Fruit fly (Drosophila melanogaster): Measurements from ENCODE around the gene Sfp24Ba.

The Sfp24Ba gene

DNA sequence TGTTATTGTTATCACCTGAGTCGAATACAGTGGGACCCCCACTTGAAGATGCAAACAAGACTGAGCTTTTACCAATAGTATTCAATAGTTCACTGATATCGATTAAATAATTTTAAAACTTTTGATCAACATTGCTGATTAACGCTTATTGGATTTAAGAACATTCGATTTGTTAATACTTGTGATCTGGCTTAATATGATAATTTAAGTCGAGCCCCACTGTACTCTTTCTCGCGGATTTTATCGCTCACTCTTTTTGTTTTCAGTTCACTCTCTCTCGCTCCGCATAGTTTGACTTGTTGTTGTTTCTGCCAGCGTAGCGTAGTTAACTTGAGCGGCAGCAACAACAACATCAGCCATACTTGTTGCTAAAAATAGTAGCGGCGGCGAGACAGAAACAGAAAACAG, 12.6 kb downstream of the Sfp24Ba start (continued):
- TF ChIP-seq GATAe (GFP tag; conservative IDR thresholded peaks at IDR 0.05) = peak; percentile 97
- TF ChIP-seq Drgx (GFP tag; IDR thresholded peaks at IDR 0.05) = peak; percentile 100
- TF ChIP-seq CG34376 (GFP tag; optimal IDR thresholded peaks at IDR 0.05) = peak; percentile 99
- TF ChIP-seq bigmax (GFP tag; optimal IDR thresholded peaks at IDR 0.05) = peak; percentile 77
- TF ChIP-seq Vsx1 (GFP tag; optimal IDR thresholded peaks at IDR 0.05) = peak; percentile 94
- peak; percentile 89; the same call in 1 of the 2 replicates for TF ChIP-seq Gsc (GFP tag; IDR thresholded peaks at IDR 0.05)
- TF ChIP-seq CG2129 (GFP tag; IDR thresholded peaks at IDR 0.05; ENCODE audit: partially characterized antibody) = no peak
- peak; percentile 99 for TF ChIP-seq Fer1 (GFP tag; optimal IDR thresholded peaks at IDR 0.05)
- TF ChIP-seq CG11456 (GFP tag; IDR thresholded peaks at IDR 0.05) = peak; percentile 97
- peak; percentile 95 for TF ChIP-seq CG18476 (GFP tag; optimal IDR thresholded peaks at IDR 0.05)
- peak; percentile 99 for TF ChIP-seq CG13424 (tag; optimal IDR thresholded peaks at IDR 0.05)
- TF ChIP-seq CG3838 (GFP tag; optimal IDR thresholded peaks at IDR 0.05) = peak; percentile 88
- no peak for TF ChIP-seq br (optimal IDR thresholded peaks at IDR 0.05)
- TF ChIP-seq Scr (GFP tag; IDR thresholded peaks at IDR 0.05; ENCODE audit: partially characterized antibody) = no peak
- peak; percentile 81 for TF ChIP-seq CG7928 (GFP tag; optimal IDR thresholded peaks at IDR 0.05)
- peak; percentile 91 for TF ChIP-seq tup (GFP tag; optimal IDR thresholded peaks at IDR 0.05)
- TF ChIP-seq CG17328 (GFP tag; IDR thresholded peaks at IDR 0.05) = peak; percentile 97
- TF ChIP-seq Dip2 (GFP tag; IDR thresholded peaks at IDR 0.05) = no peak; the same call in 1 of the 2 replicates
- TF ChIP-seq gsb-n (tag; optimal IDR thresholded peaks at IDR 0.05) = peak; percentile 98
- peak; percentile 89 for TF ChIP-seq CG7745 (tag; optimal IDR thresholded peaks at IDR 0.05)
- peak; percentile 94 for TF ChIP-seq CG3726 (GFP tag; IDR thresholded peaks at IDR 0.05)
- peak; percentile 95 for TF ChIP-seq CG8359 (GFP tag; optimal IDR thresholded peaks at IDR 0.05; ENCODE audit: borderline replicate concordance)
- peak; percentile 98 for TF ChIP-seq zfh1 (GFP tag; IDR thresholded peaks at IDR 0.05)
- TF ChIP-seq grau (tag; optimal IDR thresholded peaks at IDR 0.05) = peak; percentile 100
- peak; percentile 76 for TF ChIP-seq pfk (GFP tag; optimal IDR thresholded peaks at IDR 0.05)
- TF ChIP-seq CG3065 (GFP tag; optimal IDR thresholded peaks at IDR 0.05) = peak; percentile 96
- peak; percentile 98 for TF ChIP-seq BtbVII (GFP tag; optimal IDR thresholded peaks at IDR 0.05)
- peak; percentile 91 for TF ChIP-seq CG6654 (GFP tag; optimal IDR thresholded peaks at IDR 0.05)
- peak; percentile 99 for TF ChIP-seq CG10543 (GFP tag; optimal IDR thresholded peaks at IDR 0.05)
- peak; percentile 97 for TF ChIP-seq ac (GFP tag; optimal IDR thresholded peaks at IDR 0.05)
- peak; percentile 98 for TF ChIP-seq Ada2b (GFP tag; IDR thresholded peaks at IDR 0.05)
- TF ChIP-seq CG9876 (GFP tag; optimal IDR thresholded peaks at IDR 0.05) = peak; percentile 94
- TF ChIP-seq Nf-YB (GFP tag; optimal IDR thresholded peaks at IDR 0.05) = peak; percentile 89
- peak; percentile 93 for TF ChIP-seq dati (GFP tag; IDR thresholded peaks at IDR 0.05)
- TF ChIP-seq CG12942 (GFP tag; optimal IDR thresholded peaks at IDR 0.05) = peak; percentile 96
- peak; percentile 97 to 99 for TF ChIP-seq bsh (GFP tag; optimal IDR thresholded peaks at IDR 0.05)
- TF ChIP-seq MBD-R2 (GFP tag; IDR thresholded peaks at IDR 0.05) = peak; percentile 98
- no peak for TF ChIP-seq HLH4C (GFP tag; IDR thresholded peaks at IDR 0.05; ENCODE audit: partially characterized antibody)
- peak; percentile 98 for TF ChIP-seq CG12155 (GFP tag; optimal IDR thresholded peaks at IDR 0.05)
- TF ChIP-seq CG15479 (GFP tag; optimal IDR thresholded peaks at IDR 0.05) = peak; percentile 56
- TF ChIP-seq Meics (GFP tag; optimal IDR thresholded peaks at IDR 0.05) = peak; percentile 98
- peak; percentile 64 for TF ChIP-seq CG9797 (GFP tag; optimal IDR thresholded peaks at IDR 0.05)
- TF ChIP-seq Ets65A (GFP tag) = peak; percentile 100
- TF ChIP-seq Opbp (GFP tag; IDR thresholded peaks at IDR 0.05; ENCODE audit: partially characterized antibody) = no peak
- peak; percentile 98 for TF ChIP-seq CG18619 (GFP tag; optimal IDR thresholded peaks at IDR 0.05)
- peak; percentile 98 for TF ChIP-seq odd (GFP tag; optimal IDR thresholded peaks at IDR 0.05)
- peak; percentile 99 for TF ChIP-seq Side (GFP tag; optimal IDR thresholded peaks at IDR 0.05)
- peak; percentile 99 for TF ChIP-seq CG2120 (GFP tag; optimal IDR thresholded peaks at IDR 0.05)
- peak; percentile 84 for TF ChIP-seq CG3995 (GFP tag; optimal IDR thresholded peaks at IDR 0.05)
- peak; percentile 93 for TF ChIP-seq ro (GFP tag; IDR thresholded peaks at IDR 0.05)
- TF ChIP-seq seq (GFP tag; IDR thresholded peaks at IDR 0.05) = peak; percentile 98
